Fruit fly (Drosophila melanogaster) whole organism, embryonic: ENCODE measurements around the gene CG6574.

Experiments
- BtbVII ChIP-seq: fragments of 200-800 bp; sonication (Bioruptor generic); optimal IDR thresholded peaks from 3 replicates; lab custom pipeline; 2017; ENCODE audit warnings: missing biosample characterization, mild to moderate bottlenecking, missing genetic modification characterization
- CG11695 ChIP-seq: fragments of 200-800 bp; sonication (Bioruptor generic); IDR thresholded peaks from 3 replicates; pipeline ENCODE4 v1.3.6; 2022; ENCODE audit warnings: missing biosample characterization, missing genetic modification characterization
- CG13624 ChIP-seq: fragments of 200-800 bp; sonication (Bioruptor generic); optimal IDR thresholded peaks from 2 replicates; lab custom pipeline; 2016; ENCODE audit warnings: missing biosample characterization, missing genetic modification characterization
- CG14860 ChIP-seq: fragments of 200-800 bp; sonication (Bioruptor generic); IDR thresholded peaks from 3 replicates; pipeline ENCODE4 v1.3.6; 2022; ENCODE audit warnings: missing biosample characterization, missing genetic modification characterization; ENCODE audit not compliant: partially characterized antibody
- CG17359 ChIP-seq: fragments of 200-800 bp; sonication (Bioruptor generic); optimal IDR thresholded peaks from 3 replicates; lab custom pipeline; 2018; ENCODE audit warnings: missing biosample characterization, mild to moderate bottlenecking, missing genetic modification characterization, moderate library complexity
- CG3163 ChIP-seq: fragments of 200-800 bp; sonication (Bioruptor generic); optimal IDR thresholded peaks from 3 replicates; lab custom pipeline; 2016; ENCODE audit warnings: missing biosample characterization, missing genetic modification characterization
- CG5180 ChIP-seq: fragments of 200-800 bp; sonication (Bioruptor generic); optimal IDR thresholded peaks from 3 replicates; lab custom pipeline; 2017; ENCODE audit warnings: missing biosample characterization, missing genetic modification characterization, mild to moderate bottlenecking, moderate library complexity, missing genetic modification reagents
- CG5953 ChIP-seq: fragments of 200-800 bp; sonication (Bioruptor generic); IDR thresholded peaks from 2 replicates; pipeline ENCODE4 v1.3.6; 2022; ENCODE audit warnings: missing biosample characterization, missing genetic modification characterization
- CG6654 ChIP-seq: fragments of 200-800 bp; sonication (Bioruptor generic); optimal IDR thresholded peaks from 2 replicates; lab custom pipeline; 2017; ENCODE audit warnings: missing biosample characterization, mild to moderate bottlenecking, missing genetic modification characterization
- CG6765 ChIP-seq: fragments of 200-800 bp; sonication (Bioruptor generic); optimal IDR thresholded peaks from 3 replicates; lab custom pipeline; 2017; ENCODE audit warnings: missing biosample characterization, mild to moderate bottlenecking, missing genetic modification characterization
- CG6791 ChIP-seq: fragments of 200-800 bp; sonication (Bioruptor generic); IDR thresholded peaks from 3 replicates; pipeline ENCODE4 v1.3.6; 2022; ENCODE audit warnings: missing biosample characterization, missing genetic modification characterization; ENCODE audit not compliant: partially characterized antibody
- CG6854 ChIP-seq: fragments of 200-800 bp; sonication (Bioruptor generic); optimal IDR thresholded peaks from 3 replicates; lab custom pipeline; 2017; ENCODE audit warnings: missing biosample characterization, mild to moderate bottlenecking, missing genetic modification characterization
- CG7786 ChIP-seq: fragments of 200-800 bp; sonication (Bioruptor generic); optimal IDR thresholded peaks from 2 replicates; lab custom pipeline; 2016; ENCODE audit warnings: missing biosample characterization, missing genetic modification characterization
- CG7963 ChIP-seq: fragments of 200-800 bp; sonication (Bioruptor generic); IDR thresholded peaks from 3 replicates; pipeline ENCODE4 v1.3.6; 2022; ENCODE audit warnings: missing biosample characterization, missing genetic modification characterization; ENCODE audit not compliant: partially characterized antibody
- CG8089 ChIP-seq: fragments of 200-800 bp; sonication (Bioruptor generic); optimal IDR thresholded peaks from 3 replicates; lab custom pipeline; 2016; ENCODE audit warnings: missing biosample characterization, missing genetic modification characterization
- CG8281 ChIP-seq: fragments of 200-800 bp; sonication (Bioruptor generic); optimal IDR thresholded peaks from 2 replicates; lab custom pipeline; 2018; ENCODE audit warnings: missing biosample characterization, mild to moderate bottlenecking, missing genetic modification characterization, moderate library complexity
- Dbx ChIP-seq: fragments of 200-800 bp; sonication (Bioruptor generic); IDR thresholded peaks from 3 replicates; pipeline ENCODE4 v1.3.6; 2022; ENCODE audit warnings: missing biosample characterization, missing genetic modification characterization
- Ets65A ChIP-seq: fragments of 200-800 bp; sonication (Bioruptor generic); peaks from one replicate; lab custom pipeline; 2016; ENCODE audit warnings: missing biosample characterization, missing genetic modification characterization
- Fer3 ChIP-seq: fragments of 200-800 bp; sonication (Bioruptor generic); optimal IDR thresholded peaks from 2 replicates; lab custom pipeline; 2018; ENCODE audit warnings: missing biosample characterization, mild to moderate bottlenecking, missing genetic modification characterization, moderate library complexity
- HLH4C ChIP-seq: fragments of 200-800 bp; sonication (Bioruptor generic); IDR thresholded peaks from 3 replicates; pipeline ENCODE4 v1.3.6; 2022; ENCODE audit warnings: missing biosample characterization, missing genetic modification characterization; ENCODE audit not compliant: partially characterized antibody
- Jarid2 ChIP-seq: fragments of 200-800 bp; sonication (Bioruptor generic); optimal IDR thresholded peaks from 3 replicates; lab custom pipeline; 2017; ENCODE audit warnings: mild to moderate bottlenecking, missing biosample characterization, missing genetic modification reagents, missing genetic modification characterization
- Lhr ChIP-seq: fragments of 200-800 bp; sonication (Bioruptor generic); optimal IDR thresholded peaks from 3 replicates; lab custom pipeline; 2017; ENCODE audit warnings: mild to moderate bottlenecking, missing biosample characterization, missing genetic modification reagents, missing genetic modification characterization
- Med ChIP-seq: fragments of 200-800 bp; sonication (Bioruptor generic); peaks from one replicate; lab custom pipeline; 2016; ENCODE audit warnings: missing biosample characterization, missing genetic modification characterization, mild to moderate bottlenecking, inconsistent platforms, moderate library complexity
- amos ChIP-seq: fragments of 200-800 bp; sonication (Bioruptor generic); IDR thresholded peaks from 2 replicates; pipeline ENCODE4 v1.3.6; 2022; ENCODE audit warnings: missing biosample characterization, missing genetic modification characterization; ENCODE audit not compliant: partially characterized antibody
- bsh ChIP-seq, 2 experiments: fragments of 200-800 bp; sonication (Bioruptor generic); optimal IDR thresholded peaks; 2 replicates each; lab custom pipeline; 2017 to 2018; ENCODE audit warnings: mild to moderate bottlenecking in 2 of 2, missing biosample characterization in 2 of 2, missing genetic modification characterization in 2 of 2, moderate library complexity in 1 of 2
- cg ChIP-seq: fragments of 200-800 bp; sonication (Bioruptor generic); optimal IDR thresholded peaks from 3 replicates; lab custom pipeline; 2019; ENCODE audit warnings: missing biosample characterization, mild to moderate bottlenecking, missing genetic modification characterization, moderate library complexity
- eyg ChIP-seq: fragments of 200-800 bp; sonication (Bioruptor generic); optimal IDR thresholded peaks from 3 replicates; lab custom pipeline; 2016; ENCODE audit warnings: missing biosample characterization, missing genetic modification characterization
- grn ChIP-seq: fragments of 200-800 bp; sonication (Bioruptor generic); optimal IDR thresholded peaks from 3 replicates; lab custom pipeline; 2017; ENCODE audit warnings: missing biosample characterization, missing genetic modification characterization
- hbn ChIP-seq: fragments of 200-800 bp; sonication (Bioruptor generic); IDR thresholded peaks from 2 replicates; pipeline ENCODE4 v1.3.6; 2022; ENCODE audit warnings: missing biosample characterization, missing genetic modification characterization; ENCODE audit not compliant: partially characterized antibody
- lab ChIP-seq: fragments of 200-800 bp; sonication (Bioruptor generic); optimal IDR thresholded peaks from 3 replicates; lab custom pipeline; 2017; ENCODE audit warnings: missing biosample characterization, missing genetic modification characterization, mild to moderate bottlenecking, moderate library complexity, missing genetic modification reagents
- mirr ChIP-seq: fragments of 200-800 bp; sonication (Bioruptor generic); optimal IDR thresholded peaks from 3 replicates; lab custom pipeline; 2018; ENCODE audit warnings: missing biosample characterization, mild to moderate bottlenecking, missing genetic modification characterization
- nerfin-2 ChIP-seq: fragments of 200-800 bp; sonication (Bioruptor generic); IDR thresholded peaks from 2 replicates; pipeline ENCODE4 v1.3.6; 2022; ENCODE audit warnings: missing biosample characterization, missing genetic modification characterization; ENCODE audit not compliant: partially characterized antibody
- oc ChIP-seq: fragments of 200-800 bp; sonication (Bioruptor generic); optimal IDR thresholded peaks from 2 replicates; lab custom pipeline; 2018; ENCODE audit warnings: missing biosample characterization, mild to moderate bottlenecking, missing genetic modification characterization, moderate library complexity
- sc ChIP-seq, 3 experiments: fragments of >200 bp in 2 of 3; fragments of 200-800 bp in 1 of 3; sonication (Bioruptor generic) in 1 of 3; optimal IDR thresholded peaks; 2 replicates in 2 of 3; 3 replicates in 1 of 3; lab custom pipeline; 2017; ENCODE audit warnings: mild to moderate bottlenecking in 1 of 3, missing biosample characterization in 1 of 3, missing genetic modification characterization in 1 of 3, missing genetic modification reagents in 1 of 3
- sens ChIP-seq: fragments of 200-800 bp; sonication (Bioruptor generic); peaks from one replicate; lab custom pipeline; 2016; ENCODE audit warnings: missing biosample characterization, missing genetic modification characterization
- seq ChIP-seq: fragments of 200-800 bp; sonication (Bioruptor generic); IDR thresholded peaks from 2 replicates; pipeline ENCODE4 v1.3.6; 2022; ENCODE audit warnings: missing biosample characterization, missing genetic modification characterization
- sim ChIP-seq: fragments of 200-800 bp; sonication (Bioruptor generic); IDR thresholded peaks from 2 replicates; pipeline ENCODE4 v1.3.6; 2022; ENCODE audit warnings: missing biosample characterization, missing genetic modification characterization
- so ChIP-seq: fragments of 200-800 bp; sonication (Bioruptor generic); IDR thresholded peaks from 3 replicates; pipeline ENCODE4 v1.3.6; 2022; ENCODE audit warnings: missing biosample characterization, missing genetic modification characterization
- sob ChIP-seq: fragments of 200-800 bp; sonication (Bioruptor generic); IDR thresholded peaks from 2 replicates; pipeline ENCODE4 v1.3.6; 2022; ENCODE audit warnings: missing biosample characterization, missing genetic modification characterization
- sug ChIP-seq: fragments of 200-800 bp; optimal IDR thresholded peaks from 2 replicates; lab custom pipeline; 2019; ENCODE audit warnings: missing biosample characterization, mild to moderate bottlenecking, missing genetic modification characterization, moderate library complexity
- toy ChIP-seq: fragments of 200-800 bp; sonication (Bioruptor generic); IDR thresholded peaks from 2 replicates; pipeline ENCODE4 v1.3.6; 2022; ENCODE audit warnings: missing biosample characterization, missing genetic modification characterization
- tup ChIP-seq: fragments of 200-800 bp; sonication (Bioruptor generic); optimal IDR thresholded peaks from 2 replicates; lab custom pipeline; 2016; ENCODE audit warnings: missing biosample characterization, mild to moderate bottlenecking, missing genetic modification characterization, moderate library complexity
- unc-4 ChIP-seq: fragments of 200-800 bp; sonication (Bioruptor generic); IDR thresholded peaks from 2 replicates; pipeline ENCODE4 v1.3.6; 2022; ENCODE audit warnings: missing biosample characterization, missing genetic modification characterization; ENCODE audit not compliant: partially characterized antibody
- wdn ChIP-seq: fragments of 200-800 bp; sonication (Bioruptor generic); IDR thresholded peaks from 2 replicates; pipeline ENCODE4 v1.3.6; 2022; ENCODE audit warnings: missing biosample characterization, missing genetic modification characterization
- yki ChIP-seq: fragments of >200 bp; optimal IDR thresholded peaks from 3 replicates; lab custom pipeline; 2018
- zen2 ChIP-seq: fragments of 200-800 bp; sonication (Bioruptor generic); IDR thresholded peaks from 3 replicates; pipeline ENCODE4 v1.3.6; 2022; ENCODE audit warnings: missing biosample characterization, missing genetic modification characterization; ENCODE audit not compliant: partially characterized antibody
- zfh2 ChIP-seq: fragments of 200-800 bp; sonication (Bioruptor generic); optimal IDR thresholded peaks from 2 replicates; lab custom pipeline; 2016; ENCODE audit warnings: missing biosample characterization, missing genetic modification characterization

The CG6574 gene

DNA sequence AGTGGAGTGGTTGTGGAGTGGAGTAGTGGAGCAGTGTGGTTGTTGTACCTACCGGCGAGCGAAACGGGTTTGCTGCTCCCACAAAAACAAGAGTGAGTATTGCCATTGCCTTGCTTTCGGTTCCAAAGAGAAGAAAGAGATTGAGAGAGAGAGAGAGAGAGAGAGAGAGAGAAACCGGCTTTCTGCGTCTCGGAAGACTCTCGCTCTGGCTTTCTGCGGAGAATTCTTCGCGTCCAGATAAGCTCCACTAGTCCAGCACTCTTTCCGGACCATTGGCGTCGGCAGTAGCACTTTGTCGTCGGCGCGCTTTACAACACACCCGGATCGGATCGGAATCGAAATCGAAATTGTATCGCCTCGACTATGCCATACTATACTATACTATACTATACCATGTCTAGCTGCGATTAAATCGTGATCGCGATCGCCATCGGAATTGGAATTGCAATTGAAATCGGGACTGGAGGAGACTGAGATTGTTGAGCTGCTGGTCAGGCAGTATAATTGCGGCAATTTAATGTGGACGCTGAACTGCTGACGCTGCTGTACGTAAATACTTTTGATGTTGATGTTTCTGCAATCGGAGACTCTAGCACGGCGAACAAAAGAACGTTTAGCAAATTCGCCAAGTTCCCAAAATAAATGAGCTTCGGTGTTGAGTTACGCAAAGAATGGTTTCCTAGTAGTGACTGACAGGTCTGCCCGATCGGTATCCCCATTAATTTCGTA is 35.8 kb downstream of the CG6574 start, which contains the start of gene Cad86C (continued):
- TF ChIP-seq CG6765 (GFP tag; lab: Kevin White, UChicago): peak; percentile 2
- TF ChIP-seq sob: peak; percentile 25; the same call in 1 of the 2 replicates
- TF ChIP-seq CG7963: 0 out of 3 replicates have a peak, but pooled peaks have one; percentile 40
- TF ChIP-seq CG8281 (tag; lab: Kevin White, UChicago): no peak
- peak; percentile 83 for TF ChIP-seq Jarid2
- peak; percentile 3 for TF ChIP-seq oc (tag; lab: Kevin White, UChicago)
- no peak for TF ChIP-seq sug (tag; lab: Kevin White, UChicago)
- TF ChIP-seq CG8089: no peak
- TF ChIP-seq sens (GFP tag; lab: Kevin White, UChicago): peak; percentile 64
- no peak for TF ChIP-seq CG17359 (tag; lab: Kevin White, UChicago)
- no peak for TF ChIP-seq Lhr
- peak; percentile 43 for TF ChIP-seq Med (GFP tag; lab: Kevin White, UChicago)
- TF ChIP-seq sim (GFP tag; lab: Robert Waterston, UW): peak; percentile 11; the same call in 1 of the 2 replicates
- peak; percentile 21; the same call in 1 of the 3 replicates for TF ChIP-seq so (GFP tag; lab: Robert Waterston, UW)
- TF ChIP-seq yki (lab: Kevin White, UChicago): peak; percentile 97
- TF ChIP-seq CG5953: no peak
- TF ChIP-seq wdn (GFP tag; lab: Robert Waterston, UW): no peak
- no peak for TF ChIP-seq cg (GFP tag; lab: Kevin White, UChicago)
- peak; percentile 0 for TF ChIP-seq eyg
- TF ChIP-seq BtbVII: peak; percentile 13
- TF ChIP-seq CG6854: peak; percentile 5
- peak; percentile 10 for TF ChIP-seq CG13624 (GFP tag; lab: Kevin White, UChicago)
- peak; percentile 52; the same call in 1 of the 2 replicates for TF ChIP-seq nerfin-2 (GFP tag; lab: Robert Waterston, UW)
- TF ChIP-seq CG11695: peak; percentile 38; the same call in 1 of the 3 replicates
- peak; percentile 52 for TF ChIP-seq hbn (GFP tag; lab: Robert Waterston, UW)
- TF ChIP-seq CG5180 (GFP tag; lab: Kevin White, UChicago): peak; percentile 43
- TF ChIP-seq seq: no peak; the same call in 1 of the 2 replicates
- TF ChIP-seq Fer3 (tag; lab: Kevin White, UChicago): no peak
- TF ChIP-seq unc-4 (GFP tag; lab: Robert Waterston, UW): peak; percentile 45; the same call in 1 of the 2 replicates
- no peak for TF ChIP-seq tup (GFP tag; lab: Kevin White, UChicago)
- peak; percentile 21 for TF ChIP-seq lab (GFP tag; lab: Kevin White, UChicago)
- TF ChIP-seq Dbx (GFP tag; lab: Robert Waterston, UW): 0 out of 3 replicates have a peak, but pooled peaks have one; percentile 21
- TF ChIP-seq CG14860 (GFP tag; lab: Robert Waterston, UW): peak; percentile 62
- peak in 1 of 2 experiments; percentile 43 for TF ChIP-seq bsh (GFP tag; optimal IDR thresholded peaks at IDR 0.05; lab: Kevin White, UChicago)
- no peak for TF ChIP-seq CG7786 (GFP tag; lab: Kevin White, UChicago)
- TF ChIP-seq sc (optimal IDR thresholded peaks at IDR 0.05; lab: Kevin White, UChicago): no peak
- no peak for TF ChIP-seq sc (GFP tag; optimal IDR thresholded peaks at IDR 0.05; lab: Kevin White, UChicago)
- TF ChIP-seq amos (GFP tag; lab: Robert Waterston, UW): peak; percentile 37; the same call in 1 of the 2 replicates
- peak; percentile 23 for TF ChIP-seq CG3163
- TF ChIP-seq zen2 (GFP tag; lab: Robert Waterston, UW): peak; percentile 71; the same call in 2 of the 3 replicates
- TF ChIP-seq toy (GFP tag; lab: Robert Waterston, UW): no peak
- no peak for TF ChIP-seq zfh2
- peak; percentile 75 for TF ChIP-seq HLH4C (GFP tag; lab: Robert Waterston, UW)
- TF ChIP-seq CG6791: peak; percentile 63; the same call in 2 of the 3 replicates
- TF ChIP-seq mirr (GFP tag; lab: Kevin White, UChicago): peak; percentile 15
- TF ChIP-seq grn (GFP tag; lab: Kevin White, UChicago): peak; percentile 36
- no peak for TF ChIP-seq CG6654 (GFP tag; lab: Kevin White, UChicago)
- peak; percentile 13 for TF ChIP-seq Ets65A (GFP tag; lab: Kevin White, UChicago)
